Fruit fly (Drosophila melanogaster): ENCODE results near the gene HP5.

dm6 chrX:11457149-11457548 is 2.6 kb downstream of the HP5 start:
- TF ChIP-seq CG8478 (optimal IDR thresholded peaks at IDR 0.05) (no peak), usp (GFP tag; optimal IDR thresholded peaks at IDR 0.05) (no peak), Dll (optimal IDR thresholded peaks at IDR 0.05) (no peak), pan (optimal IDR thresholded peaks at IDR 0.05) (no peak)
